Worm (Caenorhabditis elegans) whole organism, midembryonic: ENCODE data around the gene abi-1.

Source experiments
- T22C8.4 ChIP-seq: fragments of 200-800 bp; sonication (Bioruptor generic); IDR thresholded peaks from 2 replicates; pipeline ENCODE4 v1.3.6; 2022; ENCODE audit warnings: missing genetic modification characterization, missing compliant biosample characterization
- cog-1 ChIP-seq: sonication (generic microtip); optimal IDR thresholded peaks from 2 replicates; lab custom pipeline; 2016; ENCODE audit warnings: missing genetic modification characterization, missing compliant biosample characterization
- flt-1 ChIP-seq: fragments of 200-800 bp; sonication (Bioruptor generic); IDR thresholded peaks from 2 replicates; pipeline ENCODE4 v1.3.6; 2022; ENCODE audit warnings: missing genetic modification characterization, missing compliant biosample characterization
- klf-2 ChIP-seq: fragments of 200-800 bp; sonication (Bioruptor generic); conservative IDR thresholded peaks from 2 replicates; pipeline ENCODE4 v1.3.6; 2022; ENCODE audit warnings: missing genetic modification reagents, missing genetic modification characterization, missing compliant biosample characterization
- med-1 ChIP-seq: sonication (generic microtip); optimal IDR thresholded peaks from 2 replicates; lab custom pipeline; 2017; ENCODE audit warnings: missing genetic modification characterization, mild to moderate bottlenecking, missing compliant biosample characterization, antibody characterized with exemption, missing genetic modification reagents; ENCODE audit not compliant: insufficient read depth
- ref-1 ChIP-seq: fragments of 200-800 bp; sonication (Bioruptor generic); conservative IDR thresholded peaks from 2 replicates; pipeline ENCODE4 v1.3.6; 2022; ENCODE audit warnings: missing genetic modification reagents, missing genetic modification characterization, missing compliant biosample characterization
- tab-1 ChIP-seq: fragments of 200-800 bp; sonication (Bioruptor generic); IDR thresholded peaks from 2 replicates; pipeline ENCODE4 v1.3.6; 2022; ENCODE audit warnings: missing genetic modification characterization, missing compliant biosample characterization
- ztf-23 ChIP-seq: fragments of 200-800 bp; sonication (Bioruptor generic); IDR thresholded peaks from 2 replicates; pipeline ENCODE4 v1.3.6; 2022; ENCODE audit warnings: missing genetic modification reagents, missing genetic modification characterization, missing compliant biosample characterization
- ztf-29 ChIP-seq: fragments of 200-800 bp; sonication (Bioruptor generic); IDR thresholded peaks from 2 replicates; pipeline ENCODE4 v1.3.6; 2022; ENCODE audit warnings: missing genetic modification reagents, missing genetic modification characterization, missing compliant biosample characterization

The abi-1 gene

ce11 chrIII:5714984-5715454 is 22.5 kb upstream of the abi-1 start:
- TF ChIP-seq flt-1 (peak; percentile 15; the same call in 1 of the 2 replicates), ztf-29 (GFP tag; lab: Robert Waterston, UW) (no peak)

- no peak for TF ChIP-seq ztf-29 (GFP tag; lab: Robert Waterston, UW)
These were observed 21.9 kb upstream of the abi-1 start, which contains the start of gene arf-1 for ce11 chrIII:5714230-5714983. TSS of gene arf-1 (plus strand) at chrIII:5714886.

ce11 chrIII:5711881-5712643 is 19.5 kb upstream of the abi-1 start:
- TF ChIP-seq tab-1 (GFP tag; lab: Robert Waterston, UW), result no peak
- no peak for TF ChIP-seq ztf-23 (GFP tag; lab: Robert Waterston, UW)
- no peak for TF ChIP-seq cog-1
- no peak for TF ChIP-seq med-1
- TF ChIP-seq klf-2, result no peak

- TF ChIP-seq med-1 (no peak), T22C8.4 (GFP tag; lab: Robert Waterston, UW) (no peak)
These were observed 18.7 kb upstream of the abi-1 start, which contains the start of gene rbm-26 for ce11 chrIII:5711242-5711641. TSS of gene rbm-26 (plus strand) at chrIII:5711542.

ce11 chrIII:5710676-5711075 is 18.1 kb upstream of the abi-1 start:
- TF ChIP-seq cog-1 (no peak), tab-1 (GFP tag; lab: Robert Waterston, UW) (no peak), med-1 (no peak), ref-1 (GFP tag; lab: Robert Waterston, UW) (no peak), flt-1 (no peak), ztf-23 (GFP tag; lab: Robert Waterston, UW) (no peak), klf-2 (no peak), T22C8.4 (GFP tag; lab: Robert Waterston, UW) (no peak), ztf-29 (GFP tag; lab: Robert Waterston, UW) (no peak)

ce11 chrIII:5710045-5710444 is 17.5 kb upstream of the abi-1 start, which contains the start of gene B0336.12:
TSS of gene B0336.12 (minus strand) at chrIII:5710145.
- TF ChIP-seq tab-1 (GFP tag; lab: Robert Waterston, UW) (no peak), flt-1 (no peak), klf-2 (no peak), ztf-29 (GFP tag; lab: Robert Waterston, UW) (no peak), med-1 (no peak), cog-1 (no peak), ref-1 (GFP tag; lab: Robert Waterston, UW) (no peak), T22C8.4 (GFP tag; lab: Robert Waterston, UW) (no peak), ztf-23 (GFP tag; lab: Robert Waterston, UW) (no peak)

ce11 chrIII:5709224-5709623 is 16.7 kb upstream of the abi-1 start, which contains the start of gene hpo-28:
TSS of gene hpo-28 (minus strand) at chrIII:5709324.
- TF ChIP-seq tab-1 (GFP tag; lab: Robert Waterston, UW), result no peak
- no peak for TF ChIP-seq flt-1
- TF ChIP-seq klf-2, result no peak
- TF ChIP-seq ztf-23 (GFP tag; lab: Robert Waterston, UW), result no peak
- no peak for TF ChIP-seq ztf-29 (GFP tag; lab: Robert Waterston, UW)
- TF ChIP-seq ref-1 (GFP tag; lab: Robert Waterston, UW), result no peak

- TF ChIP-seq med-1, result no peak
- TF ChIP-seq flt-1, result no peak
- no peak for TF ChIP-seq ref-1 (GFP tag; lab: Robert Waterston, UW)
- TF ChIP-seq tab-1 (GFP tag; lab: Robert Waterston, UW), result no peak
- no peak for TF ChIP-seq ztf-29 (GFP tag; lab: Robert Waterston, UW)
- no peak for TF ChIP-seq klf-2
- TF ChIP-seq T22C8.4 (GFP tag; lab: Robert Waterston, UW), result no peak
- TF ChIP-seq ztf-23 (GFP tag; lab: Robert Waterston, UW), result no peak
- no peak for TF ChIP-seq cog-1
These were observed 15.5 kb upstream of the abi-1 start for ce11 chrIII:5708024-5708423.

- TF ChIP-seq med-1 (no peak), cog-1 (no peak), klf-2 (no peak), tab-1 (GFP tag; lab: Robert Waterston, UW) (no peak), T22C8.4 (GFP tag; lab: Robert Waterston, UW) (no peak), ref-1 (GFP tag; lab: Robert Waterston, UW) (no peak)
These were observed 15.0 kb upstream of the abi-1 start for ce11 chrIII:5707546-5707945.

- TF ChIP-seq tab-1 (GFP tag; lab: Robert Waterston, UW) (no peak), ztf-29 (GFP tag; lab: Robert Waterston, UW) (no peak), flt-1 (peak; percentile 66), T22C8.4 (GFP tag; lab: Robert Waterston, UW) (peak; percentile 96), klf-2 (no peak), cog-1 (peak; percentile 54)
These were observed 13.6 kb upstream of the abi-1 start, which contains the start of gene rpl-23 for ce11 chrIII:5706077-5706627. TSS of gene rpl-23 (minus strand) at chrIII:5706127.
